Fruit fly (Drosophila melanogaster): ENCODE results near the gene CG9288.

Gene CG9288

DNA sequence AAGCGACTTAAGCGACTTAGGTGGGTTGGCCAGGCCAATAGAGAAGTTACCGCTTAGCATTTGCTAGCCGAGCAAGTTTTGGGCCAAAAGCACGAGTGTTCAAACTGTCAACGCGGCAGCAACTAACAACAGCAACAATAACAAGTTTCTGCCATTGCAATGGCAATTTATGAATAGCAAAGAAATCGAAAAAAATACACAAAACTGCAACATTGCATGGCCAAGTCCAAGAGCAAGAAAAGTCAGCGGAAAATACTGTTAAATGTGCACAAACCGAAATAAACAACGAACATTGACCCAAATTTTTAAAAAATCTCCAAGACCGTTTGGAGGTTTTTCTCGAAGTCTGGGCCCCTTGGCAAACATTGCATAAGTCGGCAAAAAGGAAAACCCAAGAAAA lies 30.9 kb downstream of the CG9288 start:
- no peak for TF ChIP-seq CG10348 (GFP tag; IDR thresholded peaks at IDR 0.05)

DNA sequence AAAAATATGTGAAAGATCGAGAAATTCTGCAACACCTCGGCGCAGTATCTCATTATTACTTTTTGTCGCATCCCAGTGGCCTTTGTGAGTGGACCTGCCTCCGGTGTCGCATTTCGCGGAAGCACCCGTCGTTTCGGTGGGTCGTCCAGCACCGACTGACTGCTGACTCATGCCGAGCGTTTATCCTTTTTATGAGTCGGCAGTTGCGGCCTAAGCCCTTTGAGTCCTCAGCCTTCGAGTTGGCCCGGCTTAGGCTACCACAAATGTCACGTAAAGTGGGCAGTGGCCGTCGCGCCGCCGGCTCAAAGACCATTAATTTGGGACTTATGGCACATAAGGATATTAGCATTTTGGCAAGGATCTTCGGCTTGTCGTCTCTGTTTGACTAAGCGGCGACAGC lies 32.3 kb downstream of the CG9288 start:
- TF ChIP-seq Ets98B (GFP tag; IDR thresholded peaks at IDR 0.05) (no peak), CG10348 (GFP tag; IDR thresholded peaks at IDR 0.05) (no peak), CG15710 (tag; optimal IDR thresholded peaks at IDR 0.05) (no peak)

DNA sequence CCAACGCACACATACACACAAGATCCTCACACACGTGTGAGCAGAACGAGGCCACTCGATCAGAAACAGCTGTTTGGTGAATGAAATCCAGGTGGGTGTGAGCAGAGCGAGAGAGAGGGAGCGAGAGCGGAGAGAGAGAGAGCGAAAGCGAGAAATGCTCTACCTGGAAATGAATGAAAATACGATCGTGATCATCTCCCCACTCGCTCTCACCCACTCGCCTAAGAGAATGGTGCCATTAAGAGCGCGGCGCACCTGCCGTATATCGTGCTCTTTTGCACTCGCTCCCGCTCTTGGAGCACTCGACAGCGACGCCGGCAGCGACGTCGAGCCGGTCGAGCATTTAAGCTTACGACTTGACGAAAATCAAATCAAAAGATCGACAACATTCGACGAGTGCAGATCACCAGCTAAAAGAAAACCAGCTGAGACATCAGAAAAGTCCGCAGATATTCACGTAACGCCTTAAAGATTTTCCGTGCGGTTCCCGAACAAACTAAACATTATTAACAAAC lies 33.4 kb downstream of the CG9288 start, which contains the start of the genes tal-1A, tal-2A, tal-3A and tal-AA:
TSS of gene tal-1A (plus strand) at position 374 of the 515 bp plus-strand sequence.
TSS of gene tal-2A (plus strand) at position 374 of the 515 bp plus-strand sequence.
TSS of gene tal-3A (plus strand) at position 374 of the 515 bp plus-strand sequence.
TSS of gene tal-AA (plus strand) at position 374 of the 515 bp plus-strand sequence.
- TF ChIP-seq Snoo (tag; optimal IDR thresholded peaks at IDR 0.05) (peak; percentile 29), CG8301 (tag; optimal IDR thresholded peaks at IDR 0.05) (no peak), rn (GFP tag; IDR thresholded peaks at IDR 0.05) (no peak), Pif1A (GFP tag; optimal IDR thresholded peaks at IDR 0.05) (peak; percentile 47), Pif1B (GFP tag; optimal IDR thresholded peaks at IDR 0.05) (peak; percentile 75), CG13204 (GFP tag; optimal IDR thresholded peaks at IDR 0.05) (no peak), CG17806 (tag; optimal IDR thresholded peaks at IDR 0.05) (no peak), CG32121 (GFP tag; IDR thresholded peaks at IDR 0.05) (peak; percentile 66), D1 (tag; optimal IDR thresholded peaks at IDR 0.05) (no peak), CG8159 (tag; optimal IDR thresholded peaks at IDR 0.05) (no peak), CG15710 (tag; optimal IDR thresholded peaks at IDR 0.05) (no peak), CG12605 (GFP tag; IDR thresholded peaks at IDR 0.05) (peak; percentile 69), CG10348 (GFP tag; IDR thresholded peaks at IDR 0.05) (no peak), CG14655 (GFP tag; optimal IDR thresholded peaks at IDR 0.05) (no peak), CG4496 (GFP tag; IDR thresholded peaks at IDR 0.05) (no peak), gl (tag; optimal IDR thresholded peaks at IDR 0.05) (peak; percentile 14), EcR (GFP tag; optimal IDR thresholded peaks at IDR 0.05) (peak; percentile 73), CG34367 (tag; optimal IDR thresholded peaks at IDR 0.05) (no peak), CG9948 (tag; optimal IDR thresholded peaks at IDR 0.05) (no peak), fd96Ca (GFP tag; IDR thresholded peaks at IDR 0.05) (peak; percentile 73), Ets98B (GFP tag; IDR thresholded peaks at IDR 0.05) (peak; percentile 68; the same call in 1 of the 2 replicates)

DNA sequence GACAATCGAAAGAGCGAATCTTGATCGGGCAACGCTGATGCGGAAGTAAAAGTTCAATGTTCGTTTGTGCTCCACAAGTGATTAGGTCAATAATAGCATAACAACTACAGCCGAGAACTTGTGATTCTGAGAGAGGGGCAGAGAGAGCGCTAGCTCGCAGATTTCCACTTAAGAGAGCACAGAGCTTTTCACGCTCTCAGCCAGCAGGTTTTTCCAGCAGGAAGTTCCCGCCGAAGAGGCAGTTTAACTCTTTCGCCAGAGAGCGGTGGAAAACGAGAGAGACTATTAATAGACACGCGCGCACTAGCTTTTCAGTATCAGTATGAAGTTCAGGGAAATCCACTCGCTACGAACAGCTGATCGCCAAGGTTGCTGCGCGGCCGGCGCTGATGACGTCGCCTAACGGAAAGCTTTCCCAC lies 35.6 kb downstream of the CG9288 start:
- TF ChIP-seq CG8301 (tag; optimal IDR thresholded peaks at IDR 0.05): no peak
- TF ChIP-seq CG8159 (tag; optimal IDR thresholded peaks at IDR 0.05): no peak
- TF ChIP-seq rn (GFP tag; IDR thresholded peaks at IDR 0.05): no peak
- no peak for TF ChIP-seq Pif1A (GFP tag; optimal IDR thresholded peaks at IDR 0.05)
- TF ChIP-seq CG10348 (GFP tag; IDR thresholded peaks at IDR 0.05): no peak
- no peak for TF ChIP-seq gl (tag; optimal IDR thresholded peaks at IDR 0.05)
- no peak for TF ChIP-seq CG34367 (tag; optimal IDR thresholded peaks at IDR 0.05)
- TF ChIP-seq Snoo (tag; optimal IDR thresholded peaks at IDR 0.05): no peak
- TF ChIP-seq CG12605 (GFP tag; IDR thresholded peaks at IDR 0.05): peak; percentile 48
- TF ChIP-seq CG4496 (GFP tag; IDR thresholded peaks at IDR 0.05): no peak; the same call in 2 of the 3 replicates
- TF ChIP-seq EcR (GFP tag; optimal IDR thresholded peaks at IDR 0.05): peak; percentile 63
- no peak for TF ChIP-seq CG15710 (tag; optimal IDR thresholded peaks at IDR 0.05)
- no peak for TF ChIP-seq CG13204 (GFP tag; optimal IDR thresholded peaks at IDR 0.05)
- TF ChIP-seq fd96Ca (GFP tag; IDR thresholded peaks at IDR 0.05): peak; percentile 43; the same call in 1 of the 3 replicates
- no peak for TF ChIP-seq CG17806 (tag; optimal IDR thresholded peaks at IDR 0.05)
- no peak for TF ChIP-seq CG9948 (tag; optimal IDR thresholded peaks at IDR 0.05)
- no peak for TF ChIP-seq D1 (tag; optimal IDR thresholded peaks at IDR 0.05)
- TF ChIP-seq Pif1B (GFP tag; optimal IDR thresholded peaks at IDR 0.05): no peak
- TF ChIP-seq CG14655 (GFP tag; optimal IDR thresholded peaks at IDR 0.05): no peak
- peak; percentile 64; the same call in 1 of the 2 replicates for TF ChIP-seq Ets98B (GFP tag; IDR thresholded peaks at IDR 0.05)
- TF ChIP-seq CG32121 (GFP tag; IDR thresholded peaks at IDR 0.05): peak; percentile 71

DNA sequence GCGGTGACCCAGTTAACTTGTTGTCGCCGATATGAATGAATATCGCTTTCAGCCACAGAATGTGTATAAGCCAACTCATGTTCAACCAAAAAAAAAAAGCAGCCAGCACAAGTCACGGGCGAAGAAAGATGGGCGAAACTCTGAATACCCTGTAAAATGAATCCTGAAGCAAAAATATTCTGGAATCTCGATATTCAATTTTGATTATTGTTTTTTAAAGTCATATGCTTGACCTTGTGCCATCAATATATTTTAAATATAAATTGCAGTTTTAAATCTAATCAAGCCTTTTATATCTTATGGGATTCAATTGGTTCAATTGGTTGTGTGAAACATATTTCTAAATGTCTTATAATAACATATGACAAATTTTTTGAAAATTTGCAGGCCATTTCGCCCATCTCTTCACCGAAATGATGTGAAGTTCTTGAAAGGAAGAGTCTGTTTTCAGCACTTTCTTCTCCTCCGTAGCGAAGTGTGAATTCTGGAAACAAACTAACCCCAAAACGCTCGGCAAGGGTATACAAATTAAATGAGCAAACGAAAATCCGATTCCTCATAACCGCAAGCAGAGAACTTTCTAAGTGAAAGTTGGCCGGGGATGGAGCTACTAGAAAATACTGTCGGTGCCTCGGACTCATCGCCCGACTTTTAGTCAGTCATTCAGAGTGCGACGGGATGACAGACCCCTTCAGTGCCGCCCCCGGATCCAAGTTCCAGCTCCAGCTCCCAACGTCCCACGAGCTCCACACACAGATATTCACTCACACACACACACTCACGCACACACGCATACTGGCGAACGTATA lies 36.3 kb downstream of the CG9288 start:
- TF ChIP-seq CG12605 (GFP tag; IDR thresholded peaks at IDR 0.05): no peak
- no peak for TF ChIP-seq CG34367 (tag; optimal IDR thresholded peaks at IDR 0.05)
- TF ChIP-seq Ets98B (GFP tag; IDR thresholded peaks at IDR 0.05): no peak
- TF ChIP-seq CG14655 (GFP tag; optimal IDR thresholded peaks at IDR 0.05): no peak
- no peak for TF ChIP-seq gl (tag; optimal IDR thresholded peaks at IDR 0.05)
- TF ChIP-seq Pif1B (GFP tag; optimal IDR thresholded peaks at IDR 0.05): no peak
- no peak for TF ChIP-seq Pif1A (GFP tag; optimal IDR thresholded peaks at IDR 0.05)
- no peak for TF ChIP-seq CG9948 (tag; optimal IDR thresholded peaks at IDR 0.05)
- TF ChIP-seq CG4496 (GFP tag; IDR thresholded peaks at IDR 0.05): 0 out of 3 replicates have a peak, but pooled peaks have one; percentile 18
- TF ChIP-seq EcR (GFP tag; optimal IDR thresholded peaks at IDR 0.05): no peak
- TF ChIP-seq CG8159 (tag; optimal IDR thresholded peaks at IDR 0.05): no peak
- TF ChIP-seq fd96Ca (GFP tag; IDR thresholded peaks at IDR 0.05): 0 out of 3 replicates have a peak, but pooled peaks have one; percentile 19
- TF ChIP-seq CG10348 (GFP tag; IDR thresholded peaks at IDR 0.05): no peak
- peak; percentile 45; the same call in 1 of the 2 replicates for TF ChIP-seq CG32121 (GFP tag; IDR thresholded peaks at IDR 0.05)
- TF ChIP-seq CG17806 (tag; optimal IDR thresholded peaks at IDR 0.05): no peak
- no peak for TF ChIP-seq CG15710 (tag; optimal IDR thresholded peaks at IDR 0.05)
- no peak for TF ChIP-seq D1 (tag; optimal IDR thresholded peaks at IDR 0.05)
- TF ChIP-seq CG13204 (GFP tag; optimal IDR thresholded peaks at IDR 0.05): no peak
- TF ChIP-seq rn (GFP tag; IDR thresholded peaks at IDR 0.05): no peak
- TF ChIP-seq Snoo (tag; optimal IDR thresholded peaks at IDR 0.05): no peak
- no peak for TF ChIP-seq CG8301 (tag; optimal IDR thresholded peaks at IDR 0.05)

All from whole organism, pupa.